Worm (Caenorhabditis elegans): Measurements from ENCODE around the gene T24B8.4.

DNA sequence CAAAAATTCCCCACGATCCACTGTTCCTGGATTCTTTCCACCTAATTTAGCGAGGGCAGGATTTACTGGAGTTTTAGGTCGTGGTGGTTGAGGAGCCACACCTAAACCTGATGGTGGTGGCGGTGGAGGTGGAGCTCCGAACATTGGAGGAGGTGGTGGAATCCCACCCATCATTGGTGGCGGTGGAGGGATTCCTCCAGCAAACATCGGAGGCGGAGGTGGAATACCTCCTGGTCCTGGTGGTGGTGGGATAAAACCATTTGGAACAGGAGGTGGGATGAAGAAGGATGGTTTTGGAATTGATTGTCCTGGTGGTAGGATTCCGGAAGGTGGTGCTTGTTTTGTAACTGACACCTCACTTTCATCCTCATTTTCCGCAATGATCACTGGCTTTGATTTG, 804 bp downstream of the T24B8.4 start:
- TF ChIP-seq aly-2 (tag; optimal IDR thresholded peaks at IDR 0.05) (no peak), R02D3.7 (tag; optimal IDR thresholded peaks at IDR 0.05) (no peak), lsy-2 (tag; optimal IDR thresholded peaks at IDR 0.05) (no peak), ZK546.5 (tag; optimal IDR thresholded peaks at IDR 0.05) (no peak), ama-1 (optimal IDR thresholded peaks at IDR 0.05) (no peak), nhr-23 (tag; optimal IDR thresholded peaks at IDR 0.05) (no peak), egl-27 (tag; optimal IDR thresholded peaks at IDR 0.05) (no peak), elt-1 (tag; optimal IDR thresholded peaks at IDR 0.05) (no peak), ztf-4 (tag; optimal IDR thresholded peaks at IDR 0.05) (no peak), lin-39 (tag; optimal IDR thresholded peaks at IDR 0.05) (no peak), elt-3 (tag; optimal IDR thresholded peaks at IDR 0.05) (no peak)
